Fruit fly (Drosophila melanogaster): ENCODE measurements around the gene Neu2.

Gene Neu2

DNA sequence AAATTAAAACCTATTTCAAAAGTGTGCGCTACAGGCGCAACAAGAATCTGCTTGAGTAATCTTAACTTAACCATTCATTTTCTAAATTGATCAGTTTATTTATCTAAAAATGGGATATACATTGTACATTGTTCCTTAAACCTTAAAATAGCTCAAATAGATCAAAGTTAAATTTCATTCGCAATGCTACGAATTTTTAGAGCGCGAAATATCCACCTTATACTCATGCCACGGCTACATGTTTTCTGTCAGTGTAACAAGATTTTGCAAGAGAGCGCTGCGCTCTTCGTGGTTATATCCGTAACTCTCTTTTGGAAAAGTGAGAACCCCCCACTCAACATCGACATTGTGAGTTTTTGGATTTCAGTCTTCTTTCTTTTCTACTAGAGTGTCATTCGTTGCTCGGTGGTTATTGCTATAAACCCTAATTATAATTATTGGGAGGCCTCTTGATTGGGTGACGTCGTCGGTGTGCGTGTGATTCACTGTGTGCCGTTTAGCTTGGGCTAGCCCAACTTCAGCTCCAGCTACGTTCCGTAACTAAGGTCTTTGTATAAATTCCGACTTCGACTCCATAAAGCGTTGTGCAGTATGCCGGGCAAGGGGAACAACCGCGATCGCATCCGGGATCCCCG is 19.2 kb upstream of the Neu2 start (continued):
- TF ChIP-seq CG15336 (GFP tag; IDR thresholded peaks at IDR 0.05) (peak; percentile 68; the same call in 1 of the 2 replicates), CG1621 (tag; optimal IDR thresholded peaks at IDR 0.05) (no peak), Ets21C (GFP tag; optimal IDR thresholded peaks at IDR 0.05) (peak; percentile 51), CG6854 (GFP tag; optimal IDR thresholded peaks at IDR 0.05) (no peak), CG11294 (GFP tag; IDR thresholded peaks at IDR 0.05) (no peak), CG6792 (GFP tag; optimal IDR thresholded peaks at IDR 0.05) (peak; percentile 62), vri (GFP tag; optimal IDR thresholded peaks at IDR 0.05) (peak; percentile 4), CG4318 (GFP tag; optimal IDR thresholded peaks at IDR 0.05) (peak; percentile 52), fd85E (GFP tag; optimal IDR thresholded peaks at IDR 0.05) (no peak), Lpt (GFP tag; optimal IDR thresholded peaks at IDR 0.05) (peak; percentile 53), CG34406 (GFP tag; optimal IDR thresholded peaks at IDR 0.05) (peak; percentile 53), CG3032 (tag; optimal IDR thresholded peaks at IDR 0.05) (peak; percentile 62), Gug (GFP tag; IDR thresholded peaks at IDR 0.05) (no peak), esn (GFP tag; optimal IDR thresholded peaks at IDR 0.05) (peak; percentile 73), Hr39 (GFP tag; optimal IDR thresholded peaks at IDR 0.05) (peak; percentile 69), CG6276 (GFP tag; optimal IDR thresholded peaks at IDR 0.05) (peak; percentile 64), dac (GFP tag; optimal IDR thresholded peaks at IDR 0.05) (peak; percentile 40), CG6808 (GFP tag; optimal IDR thresholded peaks at IDR 0.05) (peak; percentile 51), CG9139 (GFP tag; optimal IDR thresholded peaks at IDR 0.05) (no peak), Met (GFP tag; optimal IDR thresholded peaks at IDR 0.05) (peak; percentile 66), net (GFP tag; optimal IDR thresholded peaks at IDR 0.05) (peak; percentile 68), CG6163 (GFP tag; IDR thresholded peaks at IDR 0.05) (peak; percentile 67), lz (GFP tag; optimal IDR thresholded peaks at IDR 0.05) (peak; percentile 63), Blimp-1 (GFP tag; optimal IDR thresholded peaks at IDR 0.05) (no peak), fd59A (GFP tag; optimal IDR thresholded peaks at IDR 0.05) (peak; percentile 17)

DNA sequence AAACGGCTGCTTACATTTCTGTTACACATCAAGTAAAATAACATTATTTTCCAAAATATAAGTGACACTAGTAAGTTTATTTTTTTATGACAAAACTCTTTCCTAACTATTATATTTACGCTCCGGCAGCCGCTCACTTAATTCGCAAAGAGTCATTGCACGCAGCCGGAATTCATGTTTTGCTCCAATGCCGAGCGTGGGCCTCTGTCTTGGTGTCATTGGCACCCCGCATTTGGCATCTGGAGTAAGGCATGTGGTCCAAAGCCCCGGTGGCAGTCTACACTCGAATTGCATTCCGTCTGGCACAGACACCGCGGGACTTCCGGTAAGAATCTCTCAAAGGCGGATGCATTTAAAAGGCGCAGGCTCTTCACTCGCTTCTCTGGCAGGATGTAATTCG is 18.2 kb upstream of the Neu2 start:
- no peak for TF ChIP-seq Hr38 (GFP tag; optimal IDR thresholded peaks at IDR 0.05)
- TF ChIP-seq Eip78C (GFP tag), result peak; percentile 45

DNA sequence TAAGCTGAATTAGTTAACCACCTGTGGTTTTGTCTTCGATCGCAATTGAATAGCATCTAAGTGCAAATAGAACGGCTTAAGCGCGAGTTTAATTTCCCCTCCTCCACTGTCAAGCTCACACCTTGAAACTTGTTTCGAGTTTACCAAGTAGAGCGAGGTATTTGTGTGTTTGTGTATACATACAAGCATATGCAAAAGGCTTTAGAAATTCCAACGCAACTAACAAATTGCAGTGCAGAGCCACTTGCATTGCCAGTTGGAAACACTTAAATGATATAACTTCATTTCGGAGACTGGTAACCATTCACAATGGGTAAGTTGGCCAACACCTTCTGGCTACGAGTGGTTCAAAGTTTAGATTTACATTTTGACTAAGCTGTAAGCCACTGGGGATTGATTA is 17.6 kb upstream of the Neu2 start:
- TF ChIP-seq CG1621 (tag; optimal IDR thresholded peaks at IDR 0.05), result no peak
- TF ChIP-seq svp (GFP tag), result no peak
- no peak for TF ChIP-seq CG11294 (GFP tag; IDR thresholded peaks at IDR 0.05)
- no peak for TF ChIP-seq Gug (GFP tag; IDR thresholded peaks at IDR 0.05)
- TF ChIP-seq esn (GFP tag; optimal IDR thresholded peaks at IDR 0.05), result no peak
- no peak for TF ChIP-seq lz (GFP tag; optimal IDR thresholded peaks at IDR 0.05)
- no peak for TF ChIP-seq Hr39 (GFP tag; optimal IDR thresholded peaks at IDR 0.05)
- no peak for TF ChIP-seq spab (GFP tag; optimal IDR thresholded peaks at IDR 0.05)
- no peak for TF ChIP-seq achi (GFP tag; optimal IDR thresholded peaks at IDR 0.05)
- no peak for TF ChIP-seq fd59A (GFP tag; optimal IDR thresholded peaks at IDR 0.05)
- no peak for TF ChIP-seq Sox15 (GFP tag; optimal IDR thresholded peaks at IDR 0.05)
- TF ChIP-seq dac (GFP tag; optimal IDR thresholded peaks at IDR 0.05), result no peak
- no peak for TF ChIP-seq Smox (GFP tag; optimal IDR thresholded peaks at IDR 0.05)
- TF ChIP-seq dsx (GFP tag; optimal IDR thresholded peaks at IDR 0.05; ENCODE audit: poor library complexity, severe bottlenecking), result no peak
- no peak for TF ChIP-seq CG6808 (GFP tag; optimal IDR thresholded peaks at IDR 0.05)
- TF ChIP-seq Hr4 (GFP tag; optimal IDR thresholded peaks at IDR 0.05), result no peak
- no peak for TF ChIP-seq CG6854 (GFP tag; optimal IDR thresholded peaks at IDR 0.05)

DNA sequence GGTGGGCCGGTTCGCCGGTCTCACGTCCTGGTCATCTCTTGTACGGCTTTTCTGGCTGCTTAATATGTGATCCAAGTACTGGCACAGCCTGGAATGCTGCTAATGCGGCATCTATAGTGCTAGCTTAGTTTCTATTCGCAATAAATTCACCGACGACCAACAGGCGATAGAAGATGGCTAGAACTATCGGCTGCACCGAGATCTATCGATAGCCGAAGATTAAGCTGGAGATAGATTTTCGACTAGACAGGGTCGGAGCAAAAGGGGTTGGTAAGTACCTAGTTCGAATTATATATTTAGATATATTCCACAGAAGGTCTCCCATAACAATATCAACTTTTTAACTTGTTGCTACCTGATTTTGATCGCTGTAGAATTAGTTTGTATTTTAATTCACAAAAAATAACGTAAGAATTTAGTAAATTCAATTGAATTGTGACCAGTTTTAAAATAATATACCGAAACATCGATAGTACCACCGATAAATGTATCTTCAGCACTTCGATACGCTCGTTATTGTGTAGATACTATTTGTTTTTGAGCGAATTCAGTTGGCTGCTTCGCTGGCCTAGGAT is 17.1 kb upstream of the Neu2 start, which contains the start of the genes Glg1 and M6:
Gene Glg1, minus strand, starts transcription at position 185 of the 575 bp plus-strand sequence.
Gene M6, plus strand, starts transcription at position 499 of the 575 bp plus-strand sequence.
- TF ChIP-seq cyc (GFP tag; optimal IDR thresholded peaks at IDR 0.05) (peak; percentile 63), CG10631 (GFP tag; optimal IDR thresholded peaks at IDR 0.05) (peak; percentile 64), CG3032 (tag; optimal IDR thresholded peaks at IDR 0.05) (peak; percentile 67), fd59A (GFP tag; optimal IDR thresholded peaks at IDR 0.05) (no peak), fkh (GFP tag; optimal IDR thresholded peaks at IDR 0.05) (peak; percentile 65), achi (GFP tag; optimal IDR thresholded peaks at IDR 0.05) (peak; percentile 52), CG11762 (GFP tag; optimal IDR thresholded peaks at IDR 0.05; ENCODE audit: insufficient read depth) (no peak), Sox14 (GFP tag; optimal IDR thresholded peaks at IDR 0.05) (peak; percentile 64), ss (GFP tag; optimal IDR thresholded peaks at IDR 0.05) (no peak), Hr38 (GFP tag; optimal IDR thresholded peaks at IDR 0.05) (no peak), acj6 (GFP tag; optimal IDR thresholded peaks at IDR 0.05) (peak; percentile 67), Eip93F (GFP tag; optimal IDR thresholded peaks at IDR 0.05) (peak; percentile 15), salr (GFP tag; optimal IDR thresholded peaks at IDR 0.05) (peak in 1 of 2 experiments; percentile 40), CG1621 (tag; optimal IDR thresholded peaks at IDR 0.05) (peak; percentile 14), Hr4 (GFP tag; optimal IDR thresholded peaks at IDR 0.05) (peak; percentile 76), CG8319 (GFP tag; optimal IDR thresholded peaks at IDR 0.05) (no peak), esn (GFP tag; optimal IDR thresholded peaks at IDR 0.05) (peak; percentile 79), Gug (GFP tag; IDR thresholded peaks at IDR 0.05) (peak; percentile 49; the same call in 1 of the 2 replicates)

All from whole organism, prepupa.